Worm (Caenorhabditis elegans): ENCODE measurements around the gene unc-96.
A peak's percentile ranks its signal among the peaks of the same experiment; 100 is the strongest.

The unc-96 gene

DNA sequence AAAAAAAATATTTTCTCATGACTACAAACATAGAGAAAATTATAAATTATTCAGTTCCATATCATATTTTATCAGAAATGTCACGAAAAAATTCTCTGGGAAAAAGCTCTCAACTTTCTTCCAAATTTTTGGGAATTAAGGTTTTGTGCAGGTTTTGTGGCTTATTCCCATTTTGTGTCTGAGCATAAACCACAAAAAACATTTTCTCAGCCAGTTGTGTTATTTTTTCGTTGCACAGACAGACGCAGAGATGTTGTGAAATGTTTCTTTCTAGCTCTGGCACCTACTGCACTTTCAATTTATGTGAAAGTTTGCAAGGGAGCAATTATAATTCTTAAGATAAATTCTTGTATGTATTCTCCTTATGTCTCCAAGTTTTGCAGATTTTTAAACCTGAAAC is 46.0 kb downstream of the unc-96 start:
- TF ChIP-seq ceh-88 (GFP tag; IDR thresholded peaks at IDR 0.05): no peak
- TF ChIP-seq skn-1 (tag; optimal IDR thresholded peaks at IDR 0.05): peak; percentile 86
- TF ChIP-seq ceh-82 (tag; optimal IDR thresholded peaks at IDR 0.05): peak in 1 of 3 experiments; percentile 34
- TF ChIP-seq hlh-4 (tag; optimal IDR thresholded peaks at IDR 0.05): no peak
- TF ChIP-seq nhr-47 (tag; optimal IDR thresholded peaks at IDR 0.05): peak; percentile 15
- TF ChIP-seq nhr-71 (tag; optimal IDR thresholded peaks at IDR 0.05): peak; percentile 13
- peak; percentile 63 for TF ChIP-seq fkh-8 (tag; optimal IDR thresholded peaks at IDR 0.05)

DNA sequence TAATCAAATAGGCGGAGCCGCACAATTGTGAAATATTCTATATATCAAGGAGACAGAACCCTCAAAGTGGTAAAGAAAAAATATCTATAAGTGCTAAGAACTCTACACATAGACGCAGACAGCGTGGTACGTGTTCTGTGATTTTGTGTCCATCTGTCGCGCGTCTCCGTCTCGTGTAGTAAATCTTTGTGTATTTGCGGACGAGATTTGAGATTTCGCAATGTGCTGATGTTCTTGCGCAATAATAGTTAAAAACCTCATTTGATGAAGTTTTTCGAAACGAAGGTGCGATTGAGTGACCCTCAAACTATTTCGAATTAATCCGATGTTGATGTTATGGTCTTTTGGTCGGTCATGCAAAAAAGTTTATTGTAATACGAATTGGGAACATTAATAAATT is 47.8 kb downstream of the unc-96 start:
- peak; percentile 72 for TF ChIP-seq nhr-85 (tag)
- TF ChIP-seq vab-15 (tag; optimal IDR thresholded peaks at IDR 0.05): no peak
- peak; percentile 17; the same call in 1 of the 2 replicates for TF ChIP-seq nhr-19 (GFP tag; conservative IDR thresholded peaks at IDR 0.05)
- peak; percentile 82 for TF ChIP-seq fkh-8 (tag; optimal IDR thresholded peaks at IDR 0.05)
- TF ChIP-seq C04F5.9 (tag; optimal IDR thresholded peaks at IDR 0.05): no peak
- TF ChIP-seq Y116A8C.19 (tag; optimal IDR thresholded peaks at IDR 0.05; ENCODE audit: borderline replicate concordance): no peak
- TF ChIP-seq F16B12.6 (tag; optimal IDR thresholded peaks at IDR 0.05): peak; percentile 5
- TF ChIP-seq ceh-63 (GFP tag; optimal IDR thresholded peaks at IDR 0.05): no peak
- TF ChIP-seq lsy-2 (tag; optimal IDR thresholded peaks at IDR 0.05): peak in 1 of 2 experiments; percentile 71
- TF ChIP-seq sup-37 (GFP tag; optimal IDR thresholded peaks at IDR 0.05): no peak
- TF ChIP-seq ceh-8 (GFP tag; optimal IDR thresholded peaks at IDR 0.05): no peak
- no peak for TF ChIP-seq lin-13 (GFP tag; optimal IDR thresholded peaks at IDR 0.05)
- peak; percentile 63 for TF ChIP-seq rnt-1 (tag; optimal IDR thresholded peaks at IDR 0.05)
- TF ChIP-seq C34B4.2 (tag; optimal IDR thresholded peaks at IDR 0.05): no peak
- peak; percentile 95 for TF ChIP-seq zip-4 (GFP tag; optimal IDR thresholded peaks at IDR 0.05)
- TF ChIP-seq nhr-20 (tag; optimal IDR thresholded peaks at IDR 0.05): peak; percentile 51
- TF ChIP-seq hpl-2 (GFP tag; optimal IDR thresholded peaks at IDR 0.05): no peak
- TF ChIP-seq aly-2 (tag; optimal IDR thresholded peaks at IDR 0.05): no peak
- peak; percentile 69 for TF ChIP-seq nhr-47 (tag; optimal IDR thresholded peaks at IDR 0.05)
- TF ChIP-seq pag-3 (tag; optimal IDR thresholded peaks at IDR 0.05; ENCODE audit: borderline replicate concordance, insufficient read depth): no peak
- TF ChIP-seq swsn-7 (tag; optimal IDR thresholded peaks at IDR 0.05): peak; percentile 52
- no peak for TF ChIP-seq blmp-1 (tag; optimal IDR thresholded peaks at IDR 0.05)
- peak; percentile 22 to 23 for TF ChIP-seq lin-35 (GFP tag; optimal IDR thresholded peaks at IDR 0.05)
- TF ChIP-seq sptf-1 (tag; optimal IDR thresholded peaks at IDR 0.05): no peak
- TF ChIP-seq jun-1 (tag; optimal IDR thresholded peaks at IDR 0.05): peak; percentile 72
- no peak for TF ChIP-seq unc-130 (tag; optimal IDR thresholded peaks at IDR 0.05)
- no peak for TF ChIP-seq ztf-11 (tag; optimal IDR thresholded peaks at IDR 0.05)
- no peak for TF ChIP-seq grh-1 (GFP tag; IDR thresholded peaks at IDR 0.05)
- no peak for TF ChIP-seq lin-39 (tag; optimal IDR thresholded peaks at IDR 0.05)
- TF ChIP-seq mdl-1 (tag; optimal IDR thresholded peaks at IDR 0.05): peak in 1 of 2 experiments; percentile 77
- TF ChIP-seq unc-62 (GFP tag; optimal IDR thresholded peaks at IDR 0.05): no peak
- peak; percentile 33 for TF ChIP-seq nhr-90 (tag; optimal IDR thresholded peaks at IDR 0.05; ENCODE audit: poor library complexity)
- peak; percentile 7 to 54 for TF ChIP-seq egl-27 (tag; optimal IDR thresholded peaks at IDR 0.05)
- TF ChIP-seq snu-23 (GFP tag; optimal IDR thresholded peaks at IDR 0.05): peak; percentile 64
- peak; percentile 82 for TF ChIP-seq nhr-71 (tag; optimal IDR thresholded peaks at IDR 0.05)
- peak; percentile 86 for TF ChIP-seq nhr-237 (tag; optimal IDR thresholded peaks at IDR 0.05)
- peak; percentile 99 for TF ChIP-seq skn-1 (tag; optimal IDR thresholded peaks at IDR 0.05)
- TF ChIP-seq aha-1 (tag; optimal IDR thresholded peaks at IDR 0.05): no peak
- TF ChIP-seq fos-1 (tag; optimal IDR thresholded peaks at IDR 0.05): peak; percentile 40
- TF ChIP-seq nhr-12 (tag; optimal IDR thresholded peaks at IDR 0.05): no peak
- peak; percentile 30 for TF ChIP-seq tbx-2 (tag; optimal IDR thresholded peaks at IDR 0.05)
- no peak for TF ChIP-seq nhr-84 (tag; optimal IDR thresholded peaks at IDR 0.05)
- TF ChIP-seq ceh-88 (GFP tag; IDR thresholded peaks at IDR 0.05): no peak
- TF ChIP-seq pqm-1 (tag; optimal IDR thresholded peaks at IDR 0.05): no peak
- no peak for TF ChIP-seq sox-4 (tag; optimal IDR thresholded peaks at IDR 0.05)
- TF ChIP-seq C16A3.4 (tag; optimal IDR thresholded peaks at IDR 0.05): peak; percentile 11
- no peak for TF ChIP-seq ztf-4 (tag; optimal IDR thresholded peaks at IDR 0.05)
- no peak for TF ChIP-seq lin-15B (tag; optimal IDR thresholded peaks at IDR 0.05)
- peak; percentile 59 for TF ChIP-seq mep-1 (tag; optimal IDR thresholded peaks at IDR 0.05)
